Worm (Caenorhabditis elegans) whole organism, young adult: Measurements from ENCODE around the gene T20B12.3.

Source experiments
- B0035.1 ChIP-seq: sonication (generic microtip); optimal IDR thresholded peaks from 2 replicates; lab custom pipeline; 2016; ENCODE audit warnings: missing genetic modification characterization, mild to moderate bottlenecking, missing compliant biosample characterization, missing genotype, missing genetic modification reagents
- B0336.3 ChIP-seq: fragments of 200-800 bp; sonication (Bioruptor generic); IDR thresholded peaks from 2 replicates; pipeline ENCODE4 v1.3.6; 2022; ENCODE audit warnings: missing genetic modification characterization, missing compliant biosample characterization
- F23B12.7 ChIP-seq: sonication (generic microtip); optimal IDR thresholded peaks from 2 replicates; lab custom pipeline; 2017; ENCODE audit warnings: missing genetic modification characterization, mild to moderate bottlenecking, missing compliant biosample characterization, antibody characterized with exemption, moderate library complexity; ENCODE audit not compliant: insufficient read depth
- F33H1.4 ChIP-seq: fragments of 200-800 bp; sonication (Bioruptor generic); IDR thresholded peaks from 2 replicates; pipeline ENCODE4 v1.3.6; 2022; ENCODE audit warnings: missing genetic modification reagents, missing genetic modification characterization, missing compliant biosample characterization
- F49E8.2 ChIP-seq: sonication (generic microtip); optimal IDR thresholded peaks from 3 replicates; lab custom pipeline; 2017; ENCODE audit warnings: missing genetic modification characterization, mild to moderate bottlenecking, missing compliant biosample characterization, antibody characterized with exemption, moderate library complexity; ENCODE audit not compliant: insufficient read depth
- K11D2.4 ChIP-seq: fragments of 200-800 bp; sonication (Bioruptor generic); IDR thresholded peaks from 2 replicates; pipeline ENCODE4 v1.3.6; 2022; ENCODE audit warnings: missing genetic modification reagents, missing genetic modification characterization, missing compliant biosample characterization
- K12H6.12 ChIP-seq: fragments of 200-800 bp; sonication (Bioruptor generic); optimal IDR thresholded peaks from 2 replicates; lab custom pipeline; 2018; ENCODE audit warnings: mild to moderate bottlenecking, missing genetic modification characterization, missing compliant biosample characterization
- T26A5.8 ChIP-seq: sonication (generic microtip); optimal IDR thresholded peaks from 2 replicates; lab custom pipeline; 2016; ENCODE audit warnings: missing genetic modification characterization, missing compliant biosample characterization
- Y56A3A.18 ChIP-seq: fragments of 200-800 bp; sonication (Bioruptor generic); IDR thresholded peaks from 2 replicates; pipeline ENCODE4 v1.3.6; 2022; ENCODE audit warnings: missing genetic modification reagents, missing genetic modification characterization, missing compliant biosample characterization
- atf-7 ChIP-seq: sonication (generic microtip); optimal IDR thresholded peaks from 2 replicates; lab custom pipeline; 2017; ENCODE audit warnings: mild to moderate bottlenecking, missing genetic modification characterization, missing compliant biosample characterization
- athp-1 ChIP-seq: sonication (generic microtip); optimal IDR thresholded peaks from 2 replicates; lab custom pipeline; 2017; ENCODE audit warnings: mild to moderate bottlenecking, missing genetic modification characterization, missing compliant biosample characterization
- attf-5 ChIP-seq: fragments of 200-800 bp; sonication (Bioruptor generic); optimal IDR thresholded peaks from 2 replicates; lab custom pipeline; 2018; ENCODE audit warnings: mild to moderate bottlenecking, missing genetic modification characterization, missing compliant biosample characterization
- cebp-2 ChIP-seq: fragments of 200-800 bp; sonication (Bioruptor generic); IDR thresholded peaks from 2 replicates; pipeline ENCODE4 v1.3.6; 2022; ENCODE audit warnings: missing genetic modification characterization, missing compliant biosample characterization
- ceh-100 ChIP-seq: fragments of 200-800 bp; sonication (Bioruptor generic); IDR thresholded peaks from 2 replicates; pipeline ENCODE4 v1.3.6; 2022; ENCODE audit warnings: missing genetic modification reagents, missing genetic modification characterization, missing compliant biosample characterization
- ceh-27 ChIP-seq: fragments of 200-800 bp; sonication (Bioruptor generic); optimal IDR thresholded peaks from 2 replicates; lab custom pipeline; 2018; ENCODE audit warnings: mild to moderate bottlenecking, missing genetic modification characterization, moderate library complexity, missing compliant biosample characterization
- ceh-58 ChIP-seq: fragments of 200-800 bp; sonication (Bioruptor generic); IDR thresholded peaks from 2 replicates; pipeline ENCODE4 v1.3.6; 2022; ENCODE audit warnings: missing genetic modification characterization, missing compliant biosample characterization
- dox-1 ChIP-seq: fragments of 200-800 bp; sonication (Bioruptor generic); IDR thresholded peaks from 2 replicates; pipeline ENCODE4 v1.3.6; 2022; ENCODE audit warnings: missing genetic modification reagents, missing genetic modification characterization, missing compliant biosample characterization
- dpff-1 ChIP-seq: sonication (generic microtip); optimal IDR thresholded peaks from 2 replicates; lab custom pipeline; 2017; ENCODE audit warnings: mild to moderate bottlenecking, missing genetic modification characterization, missing compliant biosample characterization
- egl-44 ChIP-seq: fragments of 200-800 bp; sonication (Bioruptor generic); IDR thresholded peaks from 2 replicates; pipeline ENCODE4 v1.3.6; 2022; ENCODE audit warnings: missing genetic modification reagents, missing genetic modification characterization, missing compliant biosample characterization
- egrh-3 ChIP-seq: fragments of 200-800 bp; sonication (Bioruptor generic); IDR thresholded peaks from 2 replicates; pipeline ENCODE4 v1.3.6; 2022; ENCODE audit warnings: missing genetic modification reagents, missing genetic modification characterization, missing compliant biosample characterization
- ekl-4 ChIP-seq: fragments of 200-800 bp; sonication (Bioruptor generic); IDR thresholded peaks from 2 replicates; pipeline ENCODE4 v1.3.6; 2022; ENCODE audit warnings: missing genetic modification reagents, missing genetic modification characterization, missing compliant biosample characterization
- fkh-3 ChIP-seq: sonication (generic microtip); optimal IDR thresholded peaks from 2 replicates; lab custom pipeline; 2016; ENCODE audit warnings: mild to moderate bottlenecking, missing genetic modification characterization, missing compliant biosample characterization
- gei-17 ChIP-seq: fragments of 200-800 bp; sonication (Bioruptor generic); optimal IDR thresholded peaks from 2 replicates; lab custom pipeline; 2018; ENCODE audit warnings: mild to moderate bottlenecking, missing genetic modification characterization, missing compliant biosample characterization
- him-1 ChIP-seq: sonication (generic microtip); optimal IDR thresholded peaks from 2 replicates; lab custom pipeline; 2016; ENCODE audit warnings: missing genotype, missing genetic modification reagents, missing genetic modification characterization, missing compliant biosample characterization
- hmg-1.2 ChIP-seq: fragments of 200-800 bp; sonication (Bioruptor generic); IDR thresholded peaks from 2 replicates; pipeline ENCODE4 v1.3.6; 2022; ENCODE audit warnings: missing genetic modification reagents, missing genetic modification characterization, missing compliant biosample characterization
- hrde-1 ChIP-seq: sonication (generic microtip); optimal IDR thresholded peaks from 2 replicates; lab custom pipeline; 2016; ENCODE audit warnings: missing genetic modification characterization, mild to moderate bottlenecking, missing compliant biosample characterization, moderate library complexity, missing genotype, missing genetic modification reagents, borderline replicate concordance
- hsf-1 ChIP-seq: fragments of 200-800 bp; sonication (Bioruptor generic); IDR thresholded peaks from 2 replicates; pipeline ENCODE4 v1.3.6; 2022; ENCODE audit warnings: missing genetic modification reagents, missing genetic modification characterization, missing compliant biosample characterization
- let-607 ChIP-seq, 2 experiments: fragments of 200-800 bp in 1 of 2; sonication (Bioruptor generic) in 1 of 2; sonication (generic microtip) in 1 of 2; optimal IDR thresholded peaks; 2 replicates each; lab custom pipeline; 2016 to 2018; ENCODE audit warnings: mild to moderate bottlenecking in 2 of 2, missing compliant biosample characterization in 2 of 2, missing genetic modification characterization in 2 of 2, moderate library complexity in 2 of 2, missing genotype in 1 of 2
- lin-35 ChIP-seq, 3 experiments: fragments of 150-350 bp in 2 of 3; sonication (generic microtip) in 1 of 3; optimal IDR thresholded peaks; 2 replicates each; lab custom pipeline; 2014 to 2018; ENCODE audit warnings: missing biosample characterization in 3 of 3, missing genetic modification characterization in 3 of 3, missing genetic modification reagents in 3 of 3
- lin-54 ChIP-seq: fragments of 200-800 bp; sonication (Bioruptor generic); optimal IDR thresholded peaks from 2 replicates; lab custom pipeline; 2018; ENCODE audit warnings: mild to moderate bottlenecking, missing genetic modification characterization, missing compliant biosample characterization
- lir-1 ChIP-seq: fragments of 200-800 bp; sonication (Bioruptor generic); conservative IDR thresholded peaks from 2 replicates; pipeline ENCODE4 v1.3.6; 2022; ENCODE audit warnings: missing genetic modification reagents, missing genetic modification characterization, missing compliant biosample characterization
- madf-3 ChIP-seq: fragments of 200-800 bp; sonication (Bioruptor generic); IDR thresholded peaks from 2 replicates; pipeline ENCODE4 v1.3.6; 2022; ENCODE audit warnings: missing genetic modification reagents, missing genetic modification characterization, missing compliant biosample characterization
- madf-6 ChIP-seq: fragments of 200-800 bp; sonication (Bioruptor generic); IDR thresholded peaks from 2 replicates; pipeline ENCODE4 v1.3.6; 2022; ENCODE audit warnings: missing genetic modification reagents, missing genetic modification characterization, missing compliant biosample characterization
- mcd-1 ChIP-seq: fragments of 200-800 bp; sonication (Bioruptor generic); IDR thresholded peaks from 2 replicates; pipeline ENCODE4 v1.3.6; 2022; ENCODE audit warnings: missing genetic modification reagents, missing genetic modification characterization, missing compliant biosample characterization
- mes-4 ChIP-seq: sonication (generic microtip); optimal IDR thresholded peaks from 2 replicates; lab custom pipeline; 2016; ENCODE audit warnings: missing genotype, missing genetic modification characterization, missing compliant biosample characterization
- mxl-1 ChIP-seq: sonication (generic microtip); optimal IDR thresholded peaks from 2 replicates; lab custom pipeline; 2016; ENCODE audit warnings: missing genetic modification characterization, missing compliant biosample characterization
- nfya-1 ChIP-seq: sonication (generic microtip); optimal IDR thresholded peaks from 2 replicates; lab custom pipeline; 2017; ENCODE audit warnings: antibody characterized with exemption, missing compliant biosample characterization, missing genetic modification characterization, borderline replicate concordance; ENCODE audit not compliant: insufficient read depth
- nfyb-1 ChIP-seq: fragments of 200-800 bp; sonication (Bioruptor generic); IDR thresholded peaks from 2 replicates; pipeline ENCODE4 v1.3.6; 2022; ENCODE audit warnings: missing genetic modification reagents, missing genetic modification characterization, missing compliant biosample characterization
- nhr-120 ChIP-seq: fragments of 200-800 bp; sonication (Bioruptor generic); IDR thresholded peaks from 2 replicates; pipeline ENCODE4 v1.3.6; 2022; ENCODE audit warnings: missing genetic modification characterization, missing compliant biosample characterization
- nhr-90 ChIP-seq: sonication (generic microtip); optimal IDR thresholded peaks from 2 replicates; lab custom pipeline; 2016; ENCODE audit warnings: missing genotype, mild to moderate bottlenecking, missing genetic modification characterization, missing compliant biosample characterization
- repo-1 ChIP-seq: sonication (generic microtip); optimal IDR thresholded peaks from 2 replicates; lab custom pipeline; 2017; ENCODE audit warnings: mild to moderate bottlenecking, missing genetic modification characterization, missing compliant biosample characterization
- snpc-3.4 ChIP-seq: sonication (generic microtip); optimal IDR thresholded peaks from 2 replicates; lab custom pipeline; 2017; ENCODE audit warnings: missing genetic modification characterization, mild to moderate bottlenecking, missing compliant biosample characterization, antibody characterized with exemption, moderate library complexity, missing genotype, missing genetic modification reagents
- snpc-4 ChIP-seq, 5 experiments: fragments of 150-350 bp in 1 of 5; sonication (generic microtip) in 4 of 5; optimal IDR thresholded peaks; 2 replicates each; lab custom pipeline; 2014 to 2018; ENCODE audit warnings: missing genetic modification characterization in 5 of 5, missing biosample characterization in 3 of 5, antibody characterized with exemption in 2 of 5, mild to moderate bottlenecking in 2 of 5, missing compliant biosample characterization in 2 of 5, missing genotype in 2 of 5, moderate library complexity in 2 of 5, missing genetic modification reagents in 1 of 5
- somi-1 ChIP-seq: fragments of 200-800 bp; sonication (Bioruptor generic); optimal IDR thresholded peaks from 2 replicates; lab custom pipeline; 2018; ENCODE audit warnings: mild to moderate bottlenecking, missing genetic modification characterization, missing compliant biosample characterization
- tbx-9 ChIP-seq: sonication (generic microtip); optimal IDR thresholded peaks from 2 replicates; lab custom pipeline; 2016; ENCODE audit warnings: borderline replicate concordance, missing genetic modification characterization, inconsistent platforms, missing compliant biosample characterization
- ztf-22 ChIP-seq: fragments of 200-800 bp; sonication (Bioruptor generic); optimal IDR thresholded peaks from 2 replicates; lab custom pipeline; 2018; ENCODE audit warnings: mild to moderate bottlenecking, missing genetic modification characterization, moderate library complexity, missing compliant biosample characterization
- ztf-3 ChIP-seq: fragments of 200-800 bp; sonication (Bioruptor generic); optimal IDR thresholded peaks from 2 replicates; lab custom pipeline; 2018; ENCODE audit warnings: mild to moderate bottlenecking, missing genetic modification characterization, missing compliant biosample characterization

The T20B12.3 gene

DNA sequence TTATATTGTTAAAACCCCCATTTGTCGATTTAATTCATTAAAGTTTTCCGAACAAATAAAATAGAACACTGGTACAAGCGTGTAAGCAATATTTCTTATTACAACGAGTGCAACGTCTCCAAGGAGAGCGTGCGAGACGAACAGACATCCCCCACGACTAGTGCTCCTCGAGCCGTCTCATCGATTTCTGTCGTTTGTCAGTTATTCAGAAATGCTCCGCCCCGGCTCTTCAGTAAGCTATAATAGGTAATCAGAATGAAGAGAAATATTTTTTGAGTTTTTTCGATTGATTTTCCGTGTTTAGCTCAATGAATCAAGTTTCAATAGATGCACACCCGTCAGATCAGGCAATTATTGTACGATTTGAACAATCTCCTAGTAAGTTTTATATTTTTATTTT, 43.2 kb upstream of the T20B12.3 start, which contains the start of gene kap-1 (continued):
- TF ChIP-seq ztf-3 (GFP tag; lab: Kevin White, UChicago) (peak; percentile 5), lir-1 (GFP tag; lab: Robert Waterston, UW) (no peak), dox-1 (GFP tag; lab: Robert Waterston, UW) (0 out of 2 replicates have a peak, but pooled peaks have one; percentile 25), athp-1 (tag; lab: Kevin White, UChicago) (peak; percentile 62), lin-54 (GFP tag; lab: Kevin White, UChicago) (peak; percentile 29), tbx-9 (tag; lab: Kevin White, UChicago) (no peak), ztf-22 (GFP tag; lab: Kevin White, UChicago) (peak; percentile 25), F49E8.2 (tag; lab: Kevin White, UChicago) (peak; percentile 22), him-1 (tag; lab: Kevin White, UChicago) (peak; percentile 54), nfyb-1 (GFP tag; lab: Robert Waterston, UW) (peak; percentile 44; the same call in 1 of the 2 replicates), F33H1.4 (GFP tag; lab: Robert Waterston, UW) (peak; percentile 33; the same call in 1 of the 2 replicates), egrh-3 (GFP tag; lab: Robert Waterston, UW) (no peak), hrde-1 (tag; lab: Kevin White, UChicago) (peak; percentile 58), snpc-3.4 (tag; lab: Kevin White, UChicago) (peak; percentile 18), B0035.1 (tag; lab: Kevin White, UChicago) (peak; percentile 61), mxl-1 (tag; lab: Kevin White, UChicago) (no peak), mcd-1 (GFP tag; lab: Robert Waterston, UW) (peak; percentile 44), snpc-4 (GFP tag; optimal IDR thresholded peaks at IDR 0.05; lab: Kevin White, UChicago) (peak; percentile 18), snpc-4 (tag; optimal IDR thresholded peaks at IDR 0.05; lab: Kevin White, UChicago) (peak in 1 of 4 experiments; percentile 42), lin-35 (GFP tag; optimal IDR thresholded peaks at IDR 0.05; lab: Kevin White, UChicago) (peak in 1 of 3 experiments; percentile 42), mes-4 (tag; lab: Kevin White, UChicago) (peak; percentile 34), hmg-1.2 (GFP tag; lab: Robert Waterston, UW) (peak; percentile 52), ceh-27 (GFP tag; lab: Kevin White, UChicago) (no peak), F23B12.7 (tag; lab: Kevin White, UChicago) (no peak), T26A5.8 (tag; lab: Kevin White, UChicago) (peak; percentile 20), let-607 (tag; optimal IDR thresholded peaks at IDR 0.05; lab: Kevin White, UChicago) (peak in 1 of 2 experiments; percentile 4), ceh-58 (GFP tag; lab: Robert Waterston, UW) (no peak), K12H6.12 (tag; lab: Kevin White, UChicago) (no peak), nfya-1 (no peak), atf-7 (peak; percentile 43), attf-5 (GFP tag; lab: Kevin White, UChicago) (no peak), hsf-1 (peak; percentile 60), fkh-3 (tag; lab: Kevin White, UChicago) (peak; percentile 80), Y56A3A.18 (GFP tag; lab: Robert Waterston, UW) (peak; percentile 89; the same call in 1 of the 2 replicates), K11D2.4 (GFP tag; lab: Robert Waterston, UW) (0 out of 2 replicates have a peak, but pooled peaks have one; percentile 9), repo-1 (tag; lab: Kevin White, UChicago) (peak; percentile 73), dpff-1 (peak; percentile 62), ceh-100 (GFP tag; lab: Robert Waterston, UW) (peak; percentile 21; the same call in 1 of the 2 replicates), B0336.3 (GFP tag; lab: Robert Waterston, UW) (peak; percentile 86), madf-6 (GFP tag; lab: Robert Waterston, UW) (peak; percentile 3; the same call in 1 of the 2 replicates), gei-17 (GFP tag; lab: Kevin White, UChicago) (peak; percentile 26), madf-3 (GFP tag; lab: Robert Waterston, UW) (no peak), somi-1 (GFP tag; lab: Kevin White, UChicago) (no peak), nhr-90 (tag; lab: Kevin White, UChicago) (peak; percentile 15), ekl-4 (GFP tag; lab: Robert Waterston, UW) (peak; percentile 51; the same call in 1 of the 2 replicates), nhr-120 (GFP tag; lab: Robert Waterston, UW) (0 out of 2 replicates have a peak, but pooled peaks have one; percentile 12), cebp-2 (GFP tag; lab: Robert Waterston, UW) (peak; percentile 2; the same call in 1 of the 2 replicates), egl-44 (GFP tag; lab: Robert Waterston, UW) (no peak)
